Fruit fly (Drosophila melanogaster) whole organism, embryonic: ENCODE measurements around the gene MTPAP.

Experiments
- Adf1 ChIP-seq: fragments of 200-800 bp; sonication (Bioruptor generic); IDR thresholded peaks from 2 replicates; pipeline ENCODE4 v1.3.6; 2022; ENCODE audit warnings: missing biosample characterization, missing genetic modification characterization
- Awh ChIP-seq: fragments of 200-800 bp; sonication (Bioruptor generic); IDR thresholded peaks from 2 replicates; pipeline ENCODE4, ENCODE4 v1.3.6; 2022; ENCODE audit warnings: missing biosample characterization, missing genetic modification characterization
- Bgb ChIP-seq: fragments of 200-800 bp; sonication (Bioruptor generic); IDR thresholded peaks from 2 replicates; pipeline ENCODE4 v1.3.6; 2022; ENCODE audit warnings: missing biosample characterization, missing genetic modification characterization; ENCODE audit not compliant: partially characterized antibody
- Blimp-1 ChIP-seq: fragments of 200-800 bp; sonication (Bioruptor generic); optimal IDR thresholded peaks from 3 replicates; lab custom pipeline; 2018; ENCODE audit warnings: missing biosample characterization, missing genetic modification characterization, mild to moderate bottlenecking, moderate library complexity, missing genetic modification reagents
- CG10565 ChIP-seq: fragments of 200-800 bp; sonication (Bioruptor generic); optimal IDR thresholded peaks from 3 replicates; lab custom pipeline; 2016; ENCODE audit warnings: missing biosample characterization, mild to moderate bottlenecking, missing genetic modification characterization
- CG11247 ChIP-seq: fragments of 200-800 bp; sonication (Bioruptor generic); IDR thresholded peaks from 2 replicates; pipeline ENCODE4 v1.3.6; 2022; ENCODE audit warnings: missing biosample characterization, missing genetic modification characterization
- CG12744 ChIP-seq: fragments of 200-800 bp; sonication (Bioruptor generic); optimal IDR thresholded peaks from 2 replicates; lab custom pipeline; 2016; ENCODE audit warnings: missing biosample characterization, missing genetic modification characterization
- CG13624 ChIP-seq: fragments of 200-800 bp; sonication (Bioruptor generic); optimal IDR thresholded peaks from 2 replicates; lab custom pipeline; 2016; ENCODE audit warnings: missing biosample characterization, missing genetic modification characterization
- CG17385 ChIP-seq: fragments of 200-800 bp; sonication (Bioruptor generic); optimal IDR thresholded peaks from 3 replicates; lab custom pipeline; 2018; ENCODE audit warnings: missing biosample characterization, mild to moderate bottlenecking, missing genetic modification characterization
- CG18262 ChIP-seq: fragments of 200-800 bp; optimal IDR thresholded peaks from 3 replicates; lab custom pipeline; 2019; ENCODE audit warnings: missing biosample characterization, mild to moderate bottlenecking, missing genetic modification characterization, moderate library complexity
- CG2199 ChIP-seq: fragments of 200-800 bp; sonication (Bioruptor generic); IDR thresholded peaks from 3 replicates; pipeline ENCODE4 v1.3.6; 2022; ENCODE audit warnings: missing biosample characterization, missing genetic modification characterization
- CG2202 ChIP-seq: fragments of 200-800 bp; sonication (Bioruptor generic); optimal IDR thresholded peaks from 2 replicates; lab custom pipeline; 2018; ENCODE audit warnings: missing biosample characterization, mild to moderate bottlenecking, missing genetic modification characterization
- CG31388 ChIP-seq: fragments of 200-800 bp; sonication (Bioruptor generic); optimal IDR thresholded peaks from 2 replicates; lab custom pipeline; 2016; ENCODE audit warnings: missing biosample characterization, missing genetic modification characterization
- CG3407 ChIP-seq: fragments of 200-800 bp; sonication (Bioruptor generic); optimal IDR thresholded peaks from 2 replicates; lab custom pipeline; 2018; ENCODE audit warnings: missing biosample characterization, mild to moderate bottlenecking, missing genetic modification characterization
- CG4854 ChIP-seq: fragments of 200-800 bp; sonication (Bioruptor generic); optimal IDR thresholded peaks from 2 replicates; lab custom pipeline; 2016; ENCODE audit warnings: missing biosample characterization, missing genetic modification characterization, inconsistent platforms
- CG7556 ChIP-seq: fragments of 200-800 bp; sonication (Bioruptor generic); optimal IDR thresholded peaks from 2 replicates; lab custom pipeline; 2017; ENCODE audit warnings: missing biosample characterization, mild to moderate bottlenecking, missing genetic modification characterization
- CG9437 ChIP-seq: fragments of 200-800 bp; sonication (Bioruptor generic); optimal IDR thresholded peaks from 2 replicates; lab custom pipeline; 2018; ENCODE audit warnings: missing biosample characterization, mild to moderate bottlenecking, missing genetic modification characterization
- CG9876 ChIP-seq: fragments of 200-800 bp; sonication (Bioruptor generic); optimal IDR thresholded peaks from 2 replicates; lab custom pipeline; 2016; ENCODE audit warnings: missing biosample characterization, missing genetic modification characterization
- Dbx ChIP-seq: fragments of 200-800 bp; sonication (Bioruptor generic); IDR thresholded peaks from 3 replicates; pipeline ENCODE4 v1.3.6; 2022; ENCODE audit warnings: missing biosample characterization, missing genetic modification characterization
- Deaf1 ChIP-seq: fragments of 200-800 bp; optimal IDR thresholded peaks from 3 replicates; lab custom pipeline; 2019; ENCODE audit warnings: missing biosample characterization, mild to moderate bottlenecking, missing genetic modification characterization, moderate library complexity
- Dip3 ChIP-seq: fragments of 200-800 bp; sonication (Bioruptor generic); optimal IDR thresholded peaks from 3 replicates; lab custom pipeline; 2016; ENCODE audit warnings: missing biosample characterization, missing genetic modification characterization
- Ets65A ChIP-seq: fragments of 200-800 bp; sonication (Bioruptor generic); peaks from one replicate; lab custom pipeline; 2016; ENCODE audit warnings: missing biosample characterization, missing genetic modification characterization
- Fer2 ChIP-seq: fragments of 200-800 bp; sonication (Bioruptor generic); optimal IDR thresholded peaks from 2 replicates; lab custom pipeline; 2018; ENCODE audit warnings: missing biosample characterization, mild to moderate bottlenecking, missing genetic modification characterization, moderate library complexity
- HHEX ChIP-seq: fragments of 200-800 bp; sonication (Bioruptor generic); optimal IDR thresholded peaks from 3 replicates; lab custom pipeline; 2017; ENCODE audit warnings: missing biosample characterization, mild to moderate bottlenecking, missing genetic modification characterization, missing genetic modification reagents
- Hr51 ChIP-seq, 2 experiments: fragments of 200-800 bp; sonication (Bioruptor generic); optimal IDR thresholded peaks; 2 replicates in 1 of 2; 3 replicates in 1 of 2; lab custom pipeline; 2016 to 2018; ENCODE audit warnings: missing biosample characterization in 2 of 2, missing genetic modification characterization in 2 of 2, mild to moderate bottlenecking in 1 of 2, moderate library complexity in 1 of 2
- Spps ChIP-seq: fragments of 200-800 bp; sonication (Bioruptor generic); optimal IDR thresholded peaks from 2 replicates; lab custom pipeline; 2018; ENCODE audit warnings: missing biosample characterization, mild to moderate bottlenecking, missing genetic modification characterization
- Stat92E ChIP-seq, 3 experiments: fragments of >200 bp in 2 of 3; fragments of 200-800 bp in 1 of 3; sonication (Bioruptor generic) in 1 of 3; optimal IDR thresholded peaks; 2 replicates each; lab custom pipeline; 2017 to 2019; ENCODE audit warnings: missing biosample characterization in 3 of 3, missing genetic modification characterization in 3 of 3, mild to moderate bottlenecking in 1 of 3, moderate library complexity in 1 of 3
- chm ChIP-seq: fragments of 200-800 bp; sonication (Bioruptor generic); IDR thresholded peaks from 2 replicates; pipeline ENCODE4 v1.3.6; 2022; ENCODE audit warnings: missing biosample characterization, missing genetic modification characterization
- ci ChIP-seq: fragments of 200-800 bp; sonication (Bioruptor generic); IDR thresholded peaks from 3 replicates; pipeline ENCODE4 v1.3.6; 2022; ENCODE audit warnings: missing biosample characterization, missing genetic modification characterization
- crc ChIP-seq: fragments of 200-800 bp; sonication (Bioruptor generic); optimal IDR thresholded peaks from 2 replicates; lab custom pipeline; 2016; ENCODE audit warnings: missing biosample characterization, missing genetic modification characterization
- crol ChIP-seq: fragments of 200-800 bp; sonication (Bioruptor generic); IDR thresholded peaks from 2 replicates; pipeline ENCODE4 v1.3.6; 2022; ENCODE audit warnings: missing biosample characterization, missing genetic modification characterization
- dm ChIP-seq: fragments of 200-800 bp; sonication (Bioruptor generic); optimal IDR thresholded peaks from 3 replicates; lab custom pipeline; 2016; ENCODE audit warnings: missing biosample characterization, missing genetic modification characterization
- fd102C ChIP-seq: fragments of 200-800 bp; sonication (Bioruptor generic); optimal IDR thresholded peaks from 2 replicates; lab custom pipeline; 2018; ENCODE audit warnings: missing biosample characterization, mild to moderate bottlenecking, missing genetic modification characterization, moderate library complexity
- fu2 ChIP-seq: fragments of 200-800 bp; sonication (Bioruptor generic); optimal IDR thresholded peaks from 2 replicates; lab custom pipeline; 2016; ENCODE audit warnings: missing biosample characterization, missing genetic modification characterization
- gsb-n ChIP-seq: fragments of 200-800 bp; sonication (Bioruptor generic); optimal IDR thresholded peaks from 3 replicates; lab custom pipeline; 2018; ENCODE audit warnings: missing biosample characterization, mild to moderate bottlenecking, missing genetic modification characterization
- gt ChIP-seq: fragments of 200-800 bp; sonication (Bioruptor generic); IDR thresholded peaks from 2 replicates; pipeline ENCODE4 v1.3.6; 2022; ENCODE audit warnings: missing biosample characterization, missing genetic modification characterization
- hth ChIP-seq: fragments of >200 bp; optimal IDR thresholded peaks from 2 replicates; lab custom pipeline; 2017; ENCODE audit warnings: inconsistent platforms
- ken ChIP-seq: fragments of 200-800 bp; sonication (Bioruptor generic); IDR thresholded peaks from 3 replicates; pipeline ENCODE4 v1.3.6; 2022; ENCODE audit warnings: missing biosample characterization, missing genetic modification characterization
- kni ChIP-seq: fragments of 200-800 bp; sonication (Bioruptor generic); optimal IDR thresholded peaks from 3 replicates; lab custom pipeline; 2017; ENCODE audit warnings: mild to moderate bottlenecking, missing biosample characterization, missing genetic modification reagents, missing genetic modification characterization
- lab ChIP-seq: fragments of 200-800 bp; sonication (Bioruptor generic); optimal IDR thresholded peaks from 3 replicates; lab custom pipeline; 2017; ENCODE audit warnings: missing biosample characterization, missing genetic modification characterization, mild to moderate bottlenecking, moderate library complexity, missing genetic modification reagents
- lilli ChIP-seq: fragments of 200-800 bp; sonication (Bioruptor generic); optimal IDR thresholded peaks from 3 replicates; lab custom pipeline; 2016; ENCODE audit warnings: missing biosample characterization, missing genetic modification characterization
- luna ChIP-seq: fragments of 200-800 bp; sonication (Bioruptor generic); optimal IDR thresholded peaks from 2 replicates; lab custom pipeline; 2016; ENCODE audit warnings: missing biosample characterization, missing genetic modification characterization
- otp ChIP-seq: fragments of 200-800 bp; sonication (Bioruptor generic); IDR thresholded peaks from 3 replicates; pipeline ENCODE4, ENCODE4 v1.3.6; 2022; ENCODE audit warnings: missing biosample characterization, missing genetic modification characterization
- pita ChIP-seq: fragments of 200-800 bp; sonication (Bioruptor generic); optimal IDR thresholded peaks from 2 replicates; lab custom pipeline; 2017; ENCODE audit warnings: missing biosample characterization, mild to moderate bottlenecking, missing genetic modification characterization
- pros ChIP-seq: fragments of 200-800 bp; sonication (Bioruptor generic); optimal IDR thresholded peaks from 3 replicates; lab custom pipeline; 2019; ENCODE audit warnings: missing biosample characterization, mild to moderate bottlenecking, missing genetic modification characterization, moderate library complexity
- pum ChIP-seq: fragments of 200-800 bp; sonication (Bioruptor generic); optimal IDR thresholded peaks from 2 replicates; lab custom pipeline; 2016; ENCODE audit warnings: missing biosample characterization, missing genetic modification characterization
- ranshi ChIP-seq: fragments of 200-800 bp; sonication (Bioruptor generic); IDR thresholded peaks from 2 replicates; pipeline ENCODE4 v1.3.6; 2022; ENCODE audit warnings: missing biosample characterization, missing genetic modification characterization
- stc ChIP-seq: fragments of 200-800 bp; sonication (Bioruptor generic); IDR thresholded peaks from 2 replicates; pipeline ENCODE4 v1.3.6; 2022; ENCODE audit warnings: missing biosample characterization, missing genetic modification characterization
- tio ChIP-seq: fragments of 200-800 bp; sonication (Bioruptor generic); optimal IDR thresholded peaks from 2 replicates; lab custom pipeline; 2017; ENCODE audit warnings: missing biosample characterization, missing genetic modification characterization, inconsistent platforms
- toy ChIP-seq: fragments of 200-800 bp; sonication (Bioruptor generic); IDR thresholded peaks from 2 replicates; pipeline ENCODE4 v1.3.6; 2022; ENCODE audit warnings: missing biosample characterization, missing genetic modification characterization
- trem ChIP-seq: fragments of 200-800 bp; optimal IDR thresholded peaks from 3 replicates; lab custom pipeline; 2019; ENCODE audit warnings: missing biosample characterization, mild to moderate bottlenecking, missing genetic modification characterization, moderate library complexity
- zf30C ChIP-seq: fragments of 200-800 bp; sonication (Bioruptor generic); optimal IDR thresholded peaks from 3 replicates; lab custom pipeline; 2018; ENCODE audit warnings: missing biosample characterization, mild to moderate bottlenecking, missing genetic modification characterization

The MTPAP gene

dm6 chrX:1388148-1388703 is 39.1 kb upstream of the MTPAP start (continued):
- TF ChIP-seq luna (GFP tag; lab: Kevin White, UChicago) (no peak), ranshi (GFP tag; lab: Robert Waterston, UW) (no peak), Blimp-1 (GFP tag; lab: Kevin White, UChicago) (no peak), chm (GFP tag; lab: Robert Waterston, UW) (no peak), CG13624 (GFP tag; lab: Kevin White, UChicago) (no peak), Stat92E (GFP tag; optimal IDR thresholded peaks at IDR 0.05; lab: Kevin White, UChicago) (no peak), pum (GFP tag; lab: Kevin White, UChicago) (no peak), ken (GFP tag; lab: Robert Waterston, UW) (no peak), CG31388 (GFP tag; lab: Kevin White, UChicago) (no peak), lilli (GFP tag; lab: Kevin White, UChicago) (no peak), crol (GFP tag; lab: Robert Waterston, UW) (peak; percentile 95), Adf1 (peak; percentile 51), CG2202 (tag; lab: Kevin White, UChicago) (no peak), CG18262 (tag; lab: Kevin White, UChicago) (no peak), toy (GFP tag; lab: Robert Waterston, UW) (no peak), lab (GFP tag; lab: Kevin White, UChicago) (peak; percentile 27), CG7556 (GFP tag; lab: Kevin White, UChicago) (no peak), trem (tag; lab: Kevin White, UChicago) (no peak), CG12744 (no peak), Spps (no peak), zf30C (GFP tag; lab: Kevin White, UChicago) (no peak), CG9437 (GFP tag; lab: Kevin White, UChicago) (no peak), Bgb (GFP tag; lab: Robert Waterston, UW) (no peak), tio (GFP tag; lab: Kevin White, UChicago) (no peak), fu2 (no peak), crc (GFP tag; lab: Kevin White, UChicago) (no peak), CG3407 (no peak), kni (peak; percentile 52), gt (GFP tag; lab: Robert Waterston, UW) (no peak), ci (GFP tag; lab: Robert Waterston, UW) (peak; percentile 58), dm (GFP tag; lab: Kevin White, UChicago) (no peak), Fer2 (no peak), Dip3 (GFP tag; lab: Kevin White, UChicago) (no peak), Ets65A (peak; percentile 8), CG9876 (GFP tag; lab: Kevin White, UChicago) (no peak), HHEX (no peak), CG17385 (GFP tag; lab: Kevin White, UChicago) (peak; percentile 73), Deaf1 (tag; lab: Kevin White, UChicago) (peak; percentile 79), pita (GFP tag; lab: Kevin White, UChicago) (no peak), CG4854 (GFP tag; lab: Kevin White, UChicago) (no peak), Hr51 (GFP tag; optimal IDR thresholded peaks at IDR 0.05; lab: Kevin White, UChicago) (no peak), CG2199 (GFP tag; lab: Robert Waterston, UW) (no peak), otp (GFP tag; lab: Robert Waterston, UW) (0 out of 3 replicates have a peak, but pooled peaks have one; percentile 19), fd102C (no peak), Dbx (GFP tag; lab: Robert Waterston, UW) (no peak), gsb-n (tag; lab: Kevin White, UChicago) (no peak), hth (lab: Kevin White, UChicago) (no peak), CG10565 (no peak), Awh (GFP tag; lab: Robert Waterston, UW) (no peak), stc (GFP tag; lab: Robert Waterston, UW) (no peak), pros (GFP tag; lab: Kevin White, UChicago) (peak; percentile 75), CG11247 (GFP tag; lab: Robert Waterston, UW) (no peak)
